Worm (Caenorhabditis elegans) whole organism, midembryonic: ENCODE data around the gene dpff-1.

Experiments used
- T22C8.4 ChIP-seq: fragments of 200-800 bp; sonication (Bioruptor generic); IDR thresholded peaks from 2 replicates; pipeline ENCODE4 v1.3.6; 2022; ENCODE audit warnings: missing genetic modification characterization, missing compliant biosample characterization
- cog-1 ChIP-seq: sonication (generic microtip); optimal IDR thresholded peaks from 2 replicates; lab custom pipeline; 2016; ENCODE audit warnings: missing genetic modification characterization, missing compliant biosample characterization
- flt-1 ChIP-seq: fragments of 200-800 bp; sonication (Bioruptor generic); IDR thresholded peaks from 2 replicates; pipeline ENCODE4 v1.3.6; 2022; ENCODE audit warnings: missing genetic modification characterization, missing compliant biosample characterization
- klf-2 ChIP-seq: fragments of 200-800 bp; sonication (Bioruptor generic); conservative IDR thresholded peaks from 2 replicates; pipeline ENCODE4 v1.3.6; 2022; ENCODE audit warnings: missing genetic modification reagents, missing genetic modification characterization, missing compliant biosample characterization
- med-1 ChIP-seq: sonication (generic microtip); optimal IDR thresholded peaks from 2 replicates; lab custom pipeline; 2017; ENCODE audit warnings: missing genetic modification characterization, mild to moderate bottlenecking, missing compliant biosample characterization, antibody characterized with exemption, missing genetic modification reagents; ENCODE audit not compliant: insufficient read depth
- ref-1 ChIP-seq: fragments of 200-800 bp; sonication (Bioruptor generic); conservative IDR thresholded peaks from 2 replicates; pipeline ENCODE4 v1.3.6; 2022; ENCODE audit warnings: missing genetic modification reagents, missing genetic modification characterization, missing compliant biosample characterization
- tab-1 ChIP-seq: fragments of 200-800 bp; sonication (Bioruptor generic); IDR thresholded peaks from 2 replicates; pipeline ENCODE4 v1.3.6; 2022; ENCODE audit warnings: missing genetic modification characterization, missing compliant biosample characterization
- ztf-23 ChIP-seq: fragments of 200-800 bp; sonication (Bioruptor generic); IDR thresholded peaks from 2 replicates; pipeline ENCODE4 v1.3.6; 2022; ENCODE audit warnings: missing genetic modification reagents, missing genetic modification characterization, missing compliant biosample characterization
- ztf-29 ChIP-seq: fragments of 200-800 bp; sonication (Bioruptor generic); IDR thresholded peaks from 2 replicates; pipeline ENCODE4 v1.3.6; 2022; ENCODE audit warnings: missing genetic modification reagents, missing genetic modification characterization, missing compliant biosample characterization

Gene dpff-1

DNA sequence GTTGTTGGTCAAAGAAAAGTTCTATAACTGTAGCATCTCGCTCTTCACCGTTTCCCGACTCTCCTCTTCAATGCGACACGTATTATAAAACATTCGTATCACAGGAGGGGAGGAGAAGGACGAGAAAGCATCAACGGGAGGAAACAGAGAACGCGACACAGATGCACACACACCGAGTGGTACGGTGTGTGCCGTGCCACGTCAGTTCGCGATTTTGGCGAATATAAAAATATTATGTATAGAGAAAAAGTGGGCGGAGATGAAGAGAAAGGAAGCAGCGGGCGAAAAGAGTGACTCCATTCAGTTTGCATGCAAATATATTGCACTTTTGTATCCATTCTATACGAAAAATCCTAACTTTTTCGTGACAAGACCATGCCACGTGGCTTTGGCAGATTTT is 8.6 kb upstream of the dpff-1 start:
- TF ChIP-seq ztf-29 (GFP tag; lab: Robert Waterston, UW) (no peak), ref-1 (no peak), tab-1 (GFP tag; lab: Robert Waterston, UW) (no peak), med-1 (GFP tag; lab: Kevin White, UChicago) (no peak), cog-1 (no peak), ztf-23 (GFP tag; lab: Robert Waterston, UW) (no peak), klf-2 (GFP tag; lab: Robert Waterston, UW) (no peak), T22C8.4 (GFP tag; lab: Robert Waterston, UW) (no peak), flt-1 (GFP tag; lab: Robert Waterston, UW) (no peak)

DNA sequence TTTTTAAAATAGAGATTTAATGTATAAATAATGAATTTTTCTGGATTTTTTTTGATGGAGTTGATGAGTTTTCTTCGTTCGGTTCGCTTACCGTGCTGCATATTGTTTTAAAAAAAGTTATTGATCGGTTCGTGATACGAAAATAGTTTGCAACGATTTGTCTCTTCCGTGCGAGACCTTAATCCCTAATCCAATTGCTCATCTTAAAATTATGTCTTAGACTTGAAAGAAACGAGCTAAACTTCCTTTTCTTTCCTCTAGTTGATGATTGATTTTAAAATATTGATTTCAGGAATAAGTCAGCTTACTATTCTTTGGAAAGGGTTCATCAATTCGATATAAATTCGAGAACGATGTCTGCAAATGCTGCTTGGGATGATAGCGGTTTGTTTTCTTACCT is 2.3 kb upstream of the dpff-1 start, which contains the start of gene C28H8.3:
TSS of gene C28H8.3 (plus strand) at position 293 of the 400 bp plus-strand sequence.
- TF ChIP-seq tab-1 (GFP tag; lab: Robert Waterston, UW) (no peak), flt-1 (GFP tag; lab: Robert Waterston, UW) (no peak), klf-2 (GFP tag; lab: Robert Waterston, UW) (no peak), ztf-29 (GFP tag; lab: Robert Waterston, UW) (no peak), ztf-23 (GFP tag; lab: Robert Waterston, UW) (no peak), med-1 (GFP tag; lab: Kevin White, UChicago) (no peak), T22C8.4 (GFP tag; lab: Robert Waterston, UW) (no peak), ref-1 (no peak)

DNA sequence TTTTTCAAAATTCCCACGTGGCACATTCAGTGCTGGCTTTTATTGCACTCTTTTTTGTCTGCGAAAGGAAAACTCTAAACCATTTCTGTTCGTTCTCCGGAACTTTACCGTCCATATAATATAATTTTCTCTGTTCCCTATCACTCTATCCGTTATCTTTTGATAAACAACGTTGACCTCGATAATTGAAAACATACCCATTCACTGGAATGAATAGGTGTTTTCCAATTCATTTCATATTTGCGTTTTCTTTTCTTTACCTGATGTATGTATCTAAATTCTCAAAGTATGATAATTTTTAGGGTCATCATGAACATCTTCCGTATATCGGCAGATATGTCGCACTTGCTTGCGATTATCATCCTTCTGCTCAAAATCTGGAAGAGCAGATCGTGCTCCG is 603 bp upstream of the dpff-1 start, which contains the start of gene erd-2.2:
TSS of gene erd-2.2 (plus strand) at position 301 of the 400 bp plus-strand sequence.
- no peak for TF ChIP-seq ref-1
- no peak for TF ChIP-seq flt-1 (GFP tag; lab: Robert Waterston, UW)

DNA sequence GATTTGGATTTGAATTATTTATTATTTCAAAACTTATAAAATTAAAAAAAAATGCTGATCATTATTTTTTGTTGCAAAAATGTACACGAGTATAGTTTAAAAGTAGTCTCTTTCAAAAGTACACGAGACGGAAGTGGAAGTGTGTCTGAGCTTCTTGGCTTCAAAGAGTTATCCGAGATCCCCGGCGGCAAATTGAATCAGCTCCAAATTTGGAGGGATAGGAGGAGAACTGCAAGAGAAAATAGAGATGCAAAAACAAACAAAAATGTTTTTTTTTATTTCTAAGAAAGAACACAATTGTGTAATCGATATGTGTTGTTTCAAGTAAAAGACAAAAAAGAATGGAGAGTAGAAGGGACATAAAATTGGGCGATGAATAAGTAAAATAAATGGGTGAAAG is 3.6 kb downstream of the dpff-1 start:
- no peak for TF ChIP-seq med-1 (GFP tag; lab: Kevin White, UChicago)
- no peak for TF ChIP-seq klf-2 (GFP tag; lab: Robert Waterston, UW)
- no peak for TF ChIP-seq T22C8.4 (GFP tag; lab: Robert Waterston, UW)
- no peak for TF ChIP-seq cog-1
- TF ChIP-seq ztf-23 (GFP tag; lab: Robert Waterston, UW): no peak
- no peak for TF ChIP-seq flt-1 (GFP tag; lab: Robert Waterston, UW)
- TF ChIP-seq ref-1: no peak
- no peak for TF ChIP-seq tab-1 (GFP tag; lab: Robert Waterston, UW)
- no peak for TF ChIP-seq ztf-29 (GFP tag; lab: Robert Waterston, UW)

- no peak for TF ChIP-seq tab-1 (GFP tag; lab: Robert Waterston, UW)
- TF ChIP-seq cog-1: no peak
- TF ChIP-seq flt-1 (GFP tag; lab: Robert Waterston, UW): no peak
Observed at ce11 chrIII:5900709-5901108, 5.4 kb downstream of the dpff-1 start.

DNA sequence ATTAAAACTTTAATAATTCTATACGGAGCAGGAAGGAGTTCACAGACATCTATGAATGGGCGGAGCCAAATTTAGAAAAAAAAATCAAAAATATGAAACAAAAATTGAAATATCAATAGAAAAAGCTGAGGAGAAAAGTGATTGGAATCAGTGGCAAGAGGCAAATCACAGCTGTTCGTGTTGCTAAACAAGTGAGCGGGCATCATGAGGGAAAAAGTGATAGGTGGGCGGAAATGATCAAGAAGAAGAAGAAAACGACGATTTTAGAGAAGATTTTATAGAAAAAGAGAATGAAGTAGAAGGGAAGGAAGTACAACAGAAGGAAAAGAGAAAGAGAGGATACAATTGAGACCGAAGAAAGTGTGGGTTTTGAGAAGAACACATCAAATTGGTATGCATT is 7.5 kb downstream of the dpff-1 start:
- TF ChIP-seq ztf-23 (GFP tag; lab: Robert Waterston, UW) (no peak), cog-1 (no peak)

ce11 chrIII:5897468-5897867 is 8.7 kb downstream of the dpff-1 start:
- no peak for TF ChIP-seq tab-1 (GFP tag; lab: Robert Waterston, UW)
- TF ChIP-seq ref-1: no peak
- TF ChIP-seq T22C8.4 (GFP tag; lab: Robert Waterston, UW): no peak
- TF ChIP-seq med-1 (GFP tag; lab: Kevin White, UChicago): no peak
- no peak for TF ChIP-seq flt-1 (GFP tag; lab: Robert Waterston, UW)
- TF ChIP-seq cog-1: no peak
- TF ChIP-seq klf-2 (GFP tag; lab: Robert Waterston, UW): no peak

DNA sequence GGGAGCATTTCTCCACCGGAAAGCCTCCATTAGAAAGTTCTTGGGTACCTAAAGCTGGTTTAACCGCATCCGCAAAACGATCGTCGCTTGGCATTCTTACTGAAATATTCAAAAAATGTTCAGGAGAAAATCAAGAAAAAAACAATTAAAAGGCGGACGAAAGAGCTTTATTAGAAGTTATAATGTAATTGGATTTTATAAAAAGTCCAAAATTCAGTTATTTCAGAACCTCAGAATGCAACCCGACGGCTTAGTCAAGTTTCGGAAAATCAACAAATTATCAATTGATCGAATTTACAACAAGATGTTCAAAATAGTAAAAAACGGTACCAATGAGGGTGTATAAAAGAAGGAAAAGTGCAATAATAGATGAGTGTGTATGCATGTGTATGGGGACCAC is 10.2 kb downstream of the dpff-1 start, which contains the start of gene pxl-1:
TSS of gene pxl-1 (minus strand) at position 101 of the 400 bp plus-strand sequence.
- TF ChIP-seq ztf-23 (GFP tag; lab: Robert Waterston, UW): no peak
- TF ChIP-seq ztf-29 (GFP tag; lab: Robert Waterston, UW): no peak
- no peak for TF ChIP-seq tab-1 (GFP tag; lab: Robert Waterston, UW)
- TF ChIP-seq ref-1: no peak
- TF ChIP-seq flt-1 (GFP tag; lab: Robert Waterston, UW): no peak
- TF ChIP-seq T22C8.4 (GFP tag; lab: Robert Waterston, UW): no peak
- no peak for TF ChIP-seq cog-1

DNA sequence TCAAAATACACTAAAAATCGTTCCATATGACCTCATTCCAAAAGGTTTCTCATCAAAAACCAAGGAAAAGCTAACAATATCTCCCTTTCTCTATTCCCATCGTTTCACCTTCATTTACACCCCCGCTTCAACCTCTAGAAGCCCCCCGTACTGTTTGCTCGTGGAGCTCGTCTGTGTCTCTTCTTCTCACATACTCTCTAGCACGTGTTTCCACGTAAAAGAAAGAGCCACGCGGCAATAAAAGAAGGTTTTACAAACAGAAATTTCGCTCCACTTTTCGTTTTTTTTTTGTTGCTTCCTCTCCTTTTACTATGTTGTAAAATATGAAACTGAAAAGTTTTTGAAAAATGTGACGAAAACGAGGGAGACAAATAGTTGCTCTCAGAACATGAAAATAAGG is 13.2 kb downstream of the dpff-1 start:
- TF ChIP-seq klf-2 (GFP tag; lab: Robert Waterston, UW) (no peak), flt-1 (GFP tag; lab: Robert Waterston, UW) (no peak), tab-1 (GFP tag; lab: Robert Waterston, UW) (no peak), ztf-29 (GFP tag; lab: Robert Waterston, UW) (no peak), ztf-23 (GFP tag; lab: Robert Waterston, UW) (no peak), T22C8.4 (GFP tag; lab: Robert Waterston, UW) (no peak), cog-1 (no peak), ref-1 (no peak), med-1 (GFP tag; lab: Kevin White, UChicago) (no peak)

ce11 chrIII:5888675-5889074 is 17.5 kb downstream of the dpff-1 start, which contains the start of gene C28H8.8:
Gene C28H8.8, minus strand, starts transcription at chrIII:5888775.
- TF ChIP-seq T22C8.4 (GFP tag; lab: Robert Waterston, UW) (no peak), tab-1 (GFP tag; lab: Robert Waterston, UW) (no peak), ref-1 (no peak), med-1 (GFP tag; lab: Kevin White, UChicago) (no peak), klf-2 (GFP tag; lab: Robert Waterston, UW) (no peak), flt-1 (GFP tag; lab: Robert Waterston, UW) (no peak), ztf-29 (GFP tag; lab: Robert Waterston, UW) (no peak)
